Worm (Caenorhabditis elegans) whole organism, L3 larva: ENCODE results near the gene Y37A1A.3.
A peak's percentile ranks its signal among the peaks of the same experiment; 100 is the strongest.

Experiments
- R02D3.7 ChIP-seq: fragments of 150-350 bp; optimal IDR thresholded peaks from 2 replicates; lab custom pipeline; 2014; ENCODE audit warnings: missing biosample characterization, missing genetic modification characterization
- ZK546.5 ChIP-seq: sonication (generic microtip); optimal IDR thresholded peaks from 2 replicates; lab custom pipeline; 2017; ENCODE audit warnings: missing biosample characterization, missing genetic modification characterization
- ama-1 ChIP-seq: fragments of 150-350 bp; optimal IDR thresholded peaks from 2 replicates; lab custom pipeline; 2018
- ceh-16 ChIP-seq: sonication (generic microtip); optimal IDR thresholded peaks from 2 replicates; lab custom pipeline; 2017; ENCODE audit warnings: missing biosample characterization, missing genetic modification characterization
- ceh-28 ChIP-seq: fragments of 150-350 bp; optimal IDR thresholded peaks from 2 replicates; lab custom pipeline; 2014; ENCODE audit warnings: missing biosample characterization, missing genetic modification reagents, missing genetic modification characterization
- ceh-82 ChIP-seq: fragments of 150-350 bp; optimal IDR thresholded peaks from 2 replicates; lab custom pipeline; 2014; ENCODE audit warnings: missing biosample characterization, missing genetic modification characterization
- daf-12 ChIP-seq: fragments of 150-350 bp; optimal IDR thresholded peaks from 2 replicates; lab custom pipeline; 2014; ENCODE audit warnings: missing biosample characterization, missing genetic modification reagents, missing genetic modification characterization
- egl-5 ChIP-seq: fragments of 150-350 bp; optimal IDR thresholded peaks from 2 replicates; lab custom pipeline; 2017; ENCODE audit warnings: missing biosample characterization, missing genetic modification reagents, missing genetic modification characterization, inconsistent platforms
- elt-3 ChIP-seq, 3 experiments: fragments of 150-350 bp in 1 of 3; sonication (generic microtip) in 2 of 3; optimal IDR thresholded peaks; 2 replicates in 2 of 3; 4 replicates in 1 of 3; lab custom pipeline; 2014 to 2017; ENCODE audit warnings: missing biosample characterization in 3 of 3, missing genetic modification characterization in 3 of 3
- eor-1 ChIP-seq, 2 experiments: fragments of 150-350 bp; optimal IDR thresholded peaks; 2 replicates each; lab custom pipeline; 2014 to 2018; ENCODE audit warnings: missing biosample characterization in 2 of 2, missing genetic modification characterization in 2 of 2
- fkh-10 ChIP-seq: sonication (generic microtip); optimal IDR thresholded peaks from 2 replicates; lab custom pipeline; 2017; ENCODE audit warnings: missing biosample characterization, missing genetic modification reagents, missing genetic modification characterization
- fkh-2 ChIP-seq: fragments of 150-350 bp; optimal IDR thresholded peaks from 2 replicates; lab custom pipeline; 2014; ENCODE audit warnings: missing biosample characterization, missing genetic modification reagents, missing genetic modification characterization
- fos-1 ChIP-seq: fragments of 150-350 bp; optimal IDR thresholded peaks from 2 replicates; lab custom pipeline; 2014; ENCODE audit warnings: missing biosample characterization, missing genetic modification characterization
- jun-1 ChIP-seq: fragments of 150-350 bp; optimal IDR thresholded peaks from 2 replicates; lab custom pipeline; 2014; ENCODE audit warnings: missing biosample characterization, missing genetic modification reagents, missing genetic modification characterization
- mml-1 ChIP-seq: fragments of 150-350 bp; sonication (generic microtip); optimal IDR thresholded peaks from 3 replicates; lab custom pipeline; 2014; ENCODE audit warnings: missing biosample characterization, missing genetic modification characterization
- nfya-1 ChIP-seq: sonication (generic microtip); optimal IDR thresholded peaks from 2 replicates; lab custom pipeline; 2017; ENCODE audit warnings: missing genetic modification characterization, mild to moderate bottlenecking, missing compliant biosample characterization, antibody characterized with exemption, moderate library complexity; ENCODE audit not compliant: insufficient read depth
- nhr-11 ChIP-seq: fragments of 150-350 bp; optimal IDR thresholded peaks from 2 replicates; lab custom pipeline; 2014; ENCODE audit warnings: missing biosample characterization, missing genetic modification characterization
- nhr-12 ChIP-seq: fragments of 150-350 bp; optimal IDR thresholded peaks from 2 replicates; lab custom pipeline; 2014; ENCODE audit warnings: missing biosample characterization, missing genetic modification characterization
- nhr-23 ChIP-seq: fragments of 150-350 bp; optimal IDR thresholded peaks from 2 replicates; lab custom pipeline; 2014; ENCODE audit warnings: missing biosample characterization, missing genetic modification reagents, missing genetic modification characterization
- nhr-237 ChIP-seq: fragments of 150-350 bp; optimal IDR thresholded peaks from 2 replicates; lab custom pipeline; 2014; ENCODE audit warnings: missing biosample characterization, missing genetic modification characterization
- nhr-43 ChIP-seq: sonication (generic microtip); optimal IDR thresholded peaks from 2 replicates; lab custom pipeline; 2016; ENCODE audit warnings: mild to moderate bottlenecking, missing genetic modification characterization, missing compliant biosample characterization; ENCODE audit not compliant: poor library complexity, severe bottlenecking
- nhr-67 ChIP-seq: fragments of 150-350 bp; optimal IDR thresholded peaks from 2 replicates; lab custom pipeline; 2014; ENCODE audit warnings: missing biosample characterization, missing genetic modification characterization
- nhr-77 ChIP-seq: fragments of 150-350 bp; optimal IDR thresholded peaks from 2 replicates; lab custom pipeline; 2014; ENCODE audit warnings: missing biosample characterization, missing genetic modification characterization
- pha-4 ChIP-seq: fragments of 150-350 bp; optimal IDR thresholded peaks from 2 replicates; lab custom pipeline; 2014; ENCODE audit warnings: missing biosample characterization, missing genetic modification reagents, missing genetic modification characterization
- pqm-1 ChIP-seq: fragments of 150-350 bp; optimal IDR thresholded peaks from 2 replicates; lab custom pipeline; 2017; ENCODE audit warnings: missing biosample characterization, missing genetic modification characterization, inconsistent platforms
- sea-2 ChIP-seq: fragments of 150-350 bp; sonication (generic microtip); optimal IDR thresholded peaks from 4 replicates; lab custom pipeline; 2014; ENCODE audit warnings: missing biosample characterization, missing genetic modification reagents, missing genetic modification characterization
- skn-1 ChIP-seq: fragments of 150-350 bp; optimal IDR thresholded peaks from 2 replicates; lab custom pipeline; 2014; ENCODE audit warnings: missing biosample characterization, missing genetic modification characterization
- unc-39 ChIP-seq: sonication (generic microtip); optimal IDR thresholded peaks from 4 replicates; lab custom pipeline; 2017; ENCODE audit warnings: missing biosample characterization, missing genetic modification characterization
- unc-62 ChIP-seq: fragments of 150-350 bp; sonication (generic microtip); optimal IDR thresholded peaks from 4 replicates; lab custom pipeline; 2014; ENCODE audit warnings: missing biosample characterization, missing genetic modification reagents, missing genetic modification characterization
- zag-1 ChIP-seq: fragments of 150-350 bp; optimal IDR thresholded peaks from 2 replicates; lab custom pipeline; 2014; ENCODE audit warnings: missing biosample characterization, missing genetic modification characterization
- ztf-11 ChIP-seq: fragments of 150-350 bp; optimal IDR thresholded peaks from 2 replicates; lab custom pipeline; 2014; ENCODE audit warnings: missing biosample characterization, missing genetic modification characterization
- ztf-4 ChIP-seq: fragments of 150-350 bp; optimal IDR thresholded peaks from 2 replicates; lab custom pipeline; 2014; ENCODE audit warnings: missing biosample characterization, missing genetic modification characterization

The Y37A1A.3 gene

DNA sequence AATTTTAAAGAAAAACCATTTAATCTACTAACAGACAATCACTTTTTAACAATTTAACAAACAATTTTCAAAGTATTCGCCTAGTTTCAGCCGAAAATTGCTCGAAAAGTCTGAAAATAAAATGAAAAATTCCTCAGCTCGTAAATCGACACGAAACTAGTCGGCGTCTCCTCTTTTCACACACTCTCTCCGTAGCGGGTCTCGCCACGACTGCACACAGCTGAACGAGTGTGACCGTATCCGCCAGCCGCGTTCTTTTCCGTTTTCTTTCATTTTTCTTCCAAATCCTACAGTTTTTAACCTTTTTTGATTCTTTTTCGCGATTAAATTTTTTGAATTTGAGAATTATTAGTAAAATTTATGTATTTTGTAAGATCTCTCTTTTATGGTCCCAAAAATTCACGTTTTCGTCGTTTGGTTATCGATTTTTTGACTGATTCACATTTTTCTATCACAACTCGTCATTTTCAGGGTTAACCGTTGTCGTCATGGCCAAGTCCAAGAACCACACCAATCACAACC is 20.9 kb downstream of the Y37A1A.3 start, which contains the start of gene rpl-29 (continued):
- TF ChIP-seq unc-39, result no peak
- TF ChIP-seq R02D3.7 (tag; lab: Kevin White, UChicago), result peak; percentile 99
- peak; percentile 98 for TF ChIP-seq nfya-1 (tag; lab: Kevin White, UChicago)
- TF ChIP-seq nhr-43 (tag; lab: Kevin White, UChicago), result no peak
- TF ChIP-seq nhr-77, result no peak
- no peak for TF ChIP-seq unc-62 (GFP tag; lab: Kevin White, UChicago)
- TF ChIP-seq zag-1 (tag; lab: Kevin White, UChicago), result no peak
- TF ChIP-seq ama-1 (lab: Kevin White, UChicago), result peak; percentile 70
- no peak for TF ChIP-seq ztf-4
- TF ChIP-seq ceh-16 (tag; lab: Kevin White, UChicago), result no peak
- no peak for TF ChIP-seq mml-1 (tag; lab: Kevin White, UChicago)

DNA sequence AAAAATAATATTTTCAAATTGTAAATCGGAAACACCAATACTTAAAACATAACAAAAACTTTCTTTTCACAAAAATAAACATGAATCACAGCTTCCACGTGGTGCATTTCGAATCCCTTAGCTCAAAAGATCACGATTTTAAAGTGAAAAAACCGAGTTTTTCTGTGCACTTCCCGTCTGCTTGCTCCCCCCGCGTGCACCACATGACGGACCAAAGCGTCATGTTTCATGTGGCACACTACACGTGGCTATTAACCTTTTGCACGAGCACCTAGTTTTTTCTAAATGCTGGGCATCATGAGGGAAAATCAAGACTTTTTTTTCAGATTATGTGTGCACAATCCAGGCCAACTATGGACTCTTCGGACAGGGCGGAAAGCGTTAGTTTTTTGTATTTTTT is 21.9 kb downstream of the Y37A1A.3 start:
- TF ChIP-seq egl-5, result no peak
- no peak for TF ChIP-seq nhr-237 (tag; lab: Kevin White, UChicago)
- no peak for TF ChIP-seq elt-3 (tag; optimal IDR thresholded peaks at IDR 0.05; lab: Kevin White, UChicago)
- TF ChIP-seq pqm-1 (tag; lab: Kevin White, UChicago), result no peak
- no peak for TF ChIP-seq nhr-67 (tag; lab: Kevin White, UChicago)
- TF ChIP-seq nfya-1 (tag; lab: Kevin White, UChicago), result peak; percentile 18

DNA sequence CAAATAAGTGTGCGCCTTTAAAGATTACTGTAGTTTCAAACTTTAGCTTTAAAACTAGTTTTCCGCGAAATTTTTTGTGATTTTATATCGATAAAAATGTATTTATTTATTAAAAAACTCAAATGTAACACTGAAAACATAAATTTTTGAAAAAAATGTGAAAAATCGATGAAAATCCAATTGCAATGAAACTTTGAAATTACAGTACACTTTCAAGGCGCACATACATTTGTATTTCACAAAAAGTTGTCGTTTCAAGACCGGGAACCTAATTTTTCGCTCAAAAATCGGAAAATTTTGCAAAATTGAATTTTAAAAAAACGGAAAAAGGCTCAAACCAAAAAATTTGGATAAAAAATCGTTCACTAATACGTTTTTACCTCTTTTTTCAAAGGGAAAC is 22.3 kb downstream of the Y37A1A.3 start:
- TF ChIP-seq eor-1 (tag; optimal IDR thresholded peaks at IDR 0.05; lab: Kevin White, UChicago), result no peak
- TF ChIP-seq nhr-12 (tag; lab: Kevin White, UChicago), result no peak
- TF ChIP-seq ceh-28, result no peak
- no peak for TF ChIP-seq nhr-237 (tag; lab: Kevin White, UChicago)
- TF ChIP-seq ama-1 (lab: Kevin White, UChicago), result no peak
- TF ChIP-seq ceh-16 (tag; lab: Kevin White, UChicago), result no peak
- no peak for TF ChIP-seq fos-1 (tag; lab: Kevin White, UChicago)
- no peak for TF ChIP-seq mml-1 (tag; lab: Kevin White, UChicago)

DNA sequence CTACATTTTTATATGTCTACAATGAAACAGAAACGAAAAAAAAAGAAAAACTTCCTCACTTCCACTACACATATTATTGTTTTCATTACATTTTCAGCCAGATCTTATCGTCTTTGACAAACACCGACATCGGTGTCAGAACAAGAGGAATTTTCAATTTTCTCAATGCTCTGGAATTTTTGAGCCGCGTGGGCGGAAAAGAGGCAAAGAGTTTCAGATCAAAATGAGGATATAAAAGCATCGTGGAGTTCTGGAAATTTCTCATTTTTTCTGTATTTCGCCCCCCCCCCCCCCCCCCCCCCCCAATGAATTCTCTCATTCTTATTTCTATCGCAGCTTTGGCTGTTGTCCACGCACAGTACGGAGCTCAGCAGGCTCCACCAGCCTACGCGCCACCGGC is 22.8 kb downstream of the Y37A1A.3 start, which contains the start of gene B0513.4:
B0513.4 (plus strand) TSS at position 301 of the 400 bp plus-strand sequence.
- no peak for TF ChIP-seq nhr-11 (tag; lab: Kevin White, UChicago)
- TF ChIP-seq pha-4 (tag; lab: Kevin White, UChicago), result no peak
- TF ChIP-seq ceh-82, result no peak
- no peak for TF ChIP-seq nhr-237 (tag; lab: Kevin White, UChicago)
- no peak for TF ChIP-seq jun-1 (tag; lab: Kevin White, UChicago)
- no peak for TF ChIP-seq skn-1 (tag; lab: Kevin White, UChicago)
- no peak for TF ChIP-seq daf-12
- no peak for TF ChIP-seq egl-5
- no peak for TF ChIP-seq ztf-4
- no peak for TF ChIP-seq sea-2 (GFP tag; lab: Kevin White, UChicago)
- TF ChIP-seq nhr-23 (tag; lab: Kevin White, UChicago), result no peak
- no peak for TF ChIP-seq ZK546.5 (tag; lab: Kevin White, UChicago)
- TF ChIP-seq ama-1 (lab: Kevin White, UChicago), result no peak
- TF ChIP-seq fkh-10, result no peak
- no peak for TF ChIP-seq fkh-2
- TF ChIP-seq ztf-11 (tag; lab: Kevin White, UChicago), result no peak
- TF ChIP-seq, all 47 proteins: peak for 0

DNA sequence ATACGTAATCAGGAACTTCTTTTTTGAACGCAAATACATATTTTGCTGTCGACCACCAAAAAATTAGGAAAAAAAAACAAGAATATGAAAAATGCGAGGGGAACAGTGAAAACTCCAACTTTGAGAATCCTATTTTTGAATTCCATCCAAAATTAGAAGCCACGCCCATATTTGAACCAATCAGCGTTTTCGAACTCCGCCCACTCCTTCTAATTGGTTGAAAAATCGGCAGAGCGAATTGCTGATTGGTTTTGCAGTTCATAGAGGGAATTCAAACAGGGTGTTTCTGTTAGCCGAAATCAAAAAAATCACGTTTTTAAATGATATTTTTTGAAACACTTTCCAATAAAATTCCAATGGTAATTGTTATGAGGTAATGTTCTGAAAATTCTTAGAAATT is 23.9 kb downstream of the Y37A1A.3 start:
- TF ChIP-seq ceh-16 (tag; lab: Kevin White, UChicago) (no peak), nfya-1 (tag; lab: Kevin White, UChicago) (peak; percentile 63)
- TF ChIP-seq, all 47 proteins: peak for 1

DNA sequence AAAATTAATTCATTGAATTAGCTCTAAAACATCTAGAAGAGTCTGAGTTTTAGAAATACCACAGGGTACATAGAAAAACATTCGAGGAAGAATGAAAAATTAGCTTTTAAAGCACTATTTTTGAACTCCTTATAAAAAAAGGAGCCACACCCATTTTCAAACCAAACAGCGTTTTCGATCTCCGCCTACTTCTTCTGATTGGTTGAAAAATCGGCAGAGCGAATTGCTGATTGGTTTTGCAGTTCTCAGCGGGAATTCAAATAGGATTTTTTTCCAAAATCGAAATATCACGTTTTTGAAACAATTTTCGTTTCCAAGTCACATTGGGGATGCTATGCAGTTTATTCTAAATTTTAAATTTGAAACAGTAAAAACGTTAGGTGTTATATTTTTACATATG is 24.6 kb downstream of the Y37A1A.3 start:
- TF ChIP-seq pha-4 (tag; lab: Kevin White, UChicago) (no peak), nfya-1 (tag; lab: Kevin White, UChicago) (peak; percentile 94), nhr-77 (no peak), ama-1 (lab: Kevin White, UChicago) (no peak)
- TF ChIP-seq, all 47 proteins: peak for 1
